Fruit fly (Drosophila melanogaster) whole organism, embryonic: Measurements from ENCODE around the gene CG32371.

Experiments used
- Bgb ChIP-seq: fragments of 200-800 bp; sonication (Bioruptor generic); IDR thresholded peaks from 2 replicates; pipeline ENCODE4 v1.3.6; 2022; ENCODE audit warnings: missing biosample characterization, missing genetic modification characterization; ENCODE audit not compliant: partially characterized antibody
- CG10462 ChIP-seq: fragments of 200-800 bp; sonication (Bioruptor generic); optimal IDR thresholded peaks from 2 replicates; lab custom pipeline; 2016; ENCODE audit warnings: missing biosample characterization, missing genetic modification characterization
- CG11695 ChIP-seq: fragments of 200-800 bp; sonication (Bioruptor generic); IDR thresholded peaks from 3 replicates; pipeline ENCODE4 v1.3.6; 2022; ENCODE audit warnings: missing biosample characterization, missing genetic modification characterization
- CG12391 ChIP-seq: fragments of 200-800 bp; sonication (Bioruptor generic); optimal IDR thresholded peaks from 3 replicates; lab custom pipeline; 2018; ENCODE audit warnings: missing biosample characterization, mild to moderate bottlenecking, missing genetic modification characterization, moderate library complexity
- CG13424 ChIP-seq: fragments of 200-800 bp; sonication (Bioruptor generic); optimal IDR thresholded peaks from 2 replicates; lab custom pipeline; 2019; ENCODE audit warnings: missing biosample characterization, mild to moderate bottlenecking, missing genetic modification characterization, moderate library complexity
- CG15696 ChIP-seq: fragments of 200-800 bp; sonication (Bioruptor generic); optimal IDR thresholded peaks from 2 replicates; lab custom pipeline; 2019; ENCODE audit warnings: missing biosample characterization, mild to moderate bottlenecking, missing genetic modification characterization, moderate library complexity
- CG1647 ChIP-seq: fragments of 200-800 bp; sonication (Bioruptor generic); optimal IDR thresholded peaks from 3 replicates; lab custom pipeline; 2016; ENCODE audit warnings: missing biosample characterization, missing genetic modification characterization
- CG31224 ChIP-seq: fragments of 200-800 bp; sonication (Bioruptor generic); IDR thresholded peaks from 2 replicates; pipeline ENCODE4 v1.3.6; 2022; ENCODE audit warnings: missing biosample characterization, missing genetic modification characterization
- CG3838 ChIP-seq: fragments of 200-800 bp; sonication (Bioruptor generic); optimal IDR thresholded peaks from 3 replicates; lab custom pipeline; 2016; ENCODE audit warnings: missing biosample characterization, missing genetic modification characterization
- CG3847 ChIP-seq: fragments of 200-800 bp; sonication (Bioruptor generic); IDR thresholded peaks from 2 replicates; pipeline ENCODE4 v1.3.6; 2022; ENCODE audit warnings: missing biosample characterization, missing genetic modification characterization
- CG4820 ChIP-seq: fragments of 200-800 bp; sonication (Bioruptor generic); optimal IDR thresholded peaks from 3 replicates; lab custom pipeline; 2016; ENCODE audit warnings: missing biosample characterization, missing genetic modification characterization
- CG6175 ChIP-seq: fragments of 200-800 bp; sonication (Bioruptor generic); IDR thresholded peaks from 3 replicates; pipeline ENCODE4 v1.3.6; 2022; ENCODE audit warnings: missing biosample characterization, missing genetic modification characterization
- CG6683 ChIP-seq: fragments of 200-800 bp; sonication (Bioruptor generic); optimal IDR thresholded peaks from 2 replicates; lab custom pipeline; 2017; ENCODE audit warnings: missing biosample characterization, mild to moderate bottlenecking, missing genetic modification characterization, missing genetic modification reagents
- CG7556 ChIP-seq: fragments of 200-800 bp; sonication (Bioruptor generic); optimal IDR thresholded peaks from 2 replicates; lab custom pipeline; 2017; ENCODE audit warnings: missing biosample characterization, mild to moderate bottlenecking, missing genetic modification characterization
- CG8765 ChIP-seq: fragments of 200-800 bp; sonication (Bioruptor generic); IDR thresholded peaks from 2 replicates; pipeline ENCODE4 v1.3.6; 2022; ENCODE audit warnings: missing biosample characterization, missing genetic modification characterization
- Deaf1 ChIP-seq: fragments of 200-800 bp; optimal IDR thresholded peaks from 3 replicates; lab custom pipeline; 2019; ENCODE audit warnings: missing biosample characterization, mild to moderate bottlenecking, missing genetic modification characterization, moderate library complexity
- Elba2 ChIP-seq: fragments of 200-800 bp; sonication (Bioruptor generic); optimal IDR thresholded peaks from 3 replicates; lab custom pipeline; 2016; ENCODE audit warnings: missing biosample characterization, missing genetic modification characterization
- HmgD ChIP-seq: fragments of 200-800 bp; sonication (Bioruptor generic); optimal IDR thresholded peaks from 3 replicates; lab custom pipeline; 2016; ENCODE audit warnings: missing biosample characterization, missing genetic modification characterization
- Hmx ChIP-seq: fragments of 200-800 bp; sonication (Bioruptor generic); optimal IDR thresholded peaks from 2 replicates; lab custom pipeline; 2016; ENCODE audit warnings: missing biosample characterization, missing genetic modification characterization
- Med ChIP-seq: fragments of 200-800 bp; sonication (Bioruptor generic); peaks from one replicate; lab custom pipeline; 2016; ENCODE audit warnings: missing biosample characterization, missing genetic modification characterization, mild to moderate bottlenecking, inconsistent platforms, moderate library complexity
- Myb ChIP-seq: fragments of 200-800 bp; sonication (Bioruptor generic); optimal IDR thresholded peaks from 2 replicates; lab custom pipeline; 2016; ENCODE audit warnings: missing biosample characterization, missing genetic modification characterization
- NfI ChIP-seq: fragments of 200-800 bp; sonication (Bioruptor generic); optimal IDR thresholded peaks from 3 replicates; lab custom pipeline; 2018; ENCODE audit warnings: missing biosample characterization, mild to moderate bottlenecking, missing genetic modification characterization, moderate library complexity
- Trl ChIP-seq, 3 experiments: fragments of >200 bp in 2 of 3; fragments of 200-800 bp in 1 of 3; sonication (Bioruptor generic) in 1 of 3; optimal IDR thresholded peaks; 2 replicates in 1 of 3; 3 replicates in 2 of 3; lab custom pipeline; 2016 to 2017; ENCODE audit warnings: missing biosample characterization in 1 of 3, missing genetic modification characterization in 1 of 3
- abd-A ChIP-seq: fragments of 200-800 bp; sonication (Bioruptor generic); optimal IDR thresholded peaks from 3 replicates; lab custom pipeline; 2019; ENCODE audit warnings: missing biosample characterization, mild to moderate bottlenecking, missing genetic modification characterization, moderate library complexity
- amos ChIP-seq: fragments of 200-800 bp; sonication (Bioruptor generic); IDR thresholded peaks from 2 replicates; pipeline ENCODE4 v1.3.6; 2022; ENCODE audit warnings: missing biosample characterization, missing genetic modification characterization; ENCODE audit not compliant: partially characterized antibody
- aop ChIP-seq: fragments of 200-800 bp; sonication (Bioruptor generic); IDR thresholded peaks from 2 replicates; pipeline ENCODE4 v1.3.6; 2022; ENCODE audit warnings: missing biosample characterization, missing genetic modification characterization
- bbx ChIP-seq: fragments of 200-800 bp; sonication (Bioruptor generic); IDR thresholded peaks from 2 replicates; pipeline ENCODE4 v1.3.6; 2022; ENCODE audit warnings: missing biosample characterization, missing genetic modification characterization; ENCODE audit not compliant: partially characterized antibody
- bcd ChIP-seq: fragments of 200-800 bp; sonication (Bioruptor generic); optimal IDR thresholded peaks from 2 replicates; lab custom pipeline; 2017; ENCODE audit warnings: missing biosample characterization, mild to moderate bottlenecking, missing genetic modification characterization
- br ChIP-seq: fragments of >200 bp; optimal IDR thresholded peaks from 2 replicates; lab custom pipeline; 2017
- caup ChIP-seq: fragments of 200-800 bp; sonication (Bioruptor generic); optimal IDR thresholded peaks from 3 replicates; lab custom pipeline; 2017; ENCODE audit warnings: missing biosample characterization, mild to moderate bottlenecking, missing genetic modification characterization, moderate library complexity; ENCODE audit not compliant: severe bottlenecking
- croc ChIP-seq: fragments of 200-800 bp; sonication (Bioruptor generic); conservative IDR thresholded peaks from 3 replicates; pipeline ENCODE4 v1.3.6; 2022; ENCODE audit warnings: missing biosample characterization, missing genetic modification characterization
- crol ChIP-seq: fragments of 200-800 bp; sonication (Bioruptor generic); IDR thresholded peaks from 2 replicates; pipeline ENCODE4 v1.3.6; 2022; ENCODE audit warnings: missing biosample characterization, missing genetic modification characterization
- cwo ChIP-seq: fragments of 200-800 bp; sonication (Bioruptor generic); optimal IDR thresholded peaks from 3 replicates; lab custom pipeline; 2017; ENCODE audit warnings: missing biosample characterization, missing genetic modification characterization, mild to moderate bottlenecking, moderate library complexity, missing genetic modification reagents
- dimm ChIP-seq: fragments of 200-800 bp; sonication (Bioruptor generic); IDR thresholded peaks from 2 replicates; pipeline ENCODE4 v1.3.6; 2022; ENCODE audit warnings: missing biosample characterization, missing genetic modification characterization
- dpn ChIP-seq, 2 experiments: fragments of 200-800 bp; sonication (Bioruptor generic); optimal IDR thresholded peaks; 3 replicates each; lab custom pipeline; 2016; ENCODE audit warnings: missing biosample characterization in 2 of 2, missing genetic modification characterization in 2 of 2
- fru ChIP-seq: fragments of >200 bp; optimal IDR thresholded peaks from 2 replicates; lab custom pipeline; 2017
- hbn ChIP-seq: fragments of 200-800 bp; sonication (Bioruptor generic); IDR thresholded peaks from 2 replicates; pipeline ENCODE4 v1.3.6; 2022; ENCODE audit warnings: missing biosample characterization, missing genetic modification characterization; ENCODE audit not compliant: partially characterized antibody
- lab ChIP-seq: fragments of 200-800 bp; sonication (Bioruptor generic); optimal IDR thresholded peaks from 3 replicates; lab custom pipeline; 2017; ENCODE audit warnings: missing biosample characterization, missing genetic modification characterization, mild to moderate bottlenecking, moderate library complexity, missing genetic modification reagents
- luna ChIP-seq: fragments of 200-800 bp; sonication (Bioruptor generic); optimal IDR thresholded peaks from 2 replicates; lab custom pipeline; 2016; ENCODE audit warnings: missing biosample characterization, missing genetic modification characterization
- mam ChIP-seq: fragments of 200-800 bp; sonication (Bioruptor generic); optimal IDR thresholded peaks from 3 replicates; lab custom pipeline; 2016; ENCODE audit warnings: missing biosample characterization, missing genetic modification characterization
- nom ChIP-seq: fragments of 200-800 bp; sonication (Bioruptor generic); optimal IDR thresholded peaks from 2 replicates; lab custom pipeline; 2017; ENCODE audit warnings: missing biosample characterization, missing genetic modification characterization, mild to moderate bottlenecking, moderate library complexity, missing genetic modification reagents
- oc ChIP-seq: fragments of 200-800 bp; sonication (Bioruptor generic); optimal IDR thresholded peaks from 2 replicates; lab custom pipeline; 2018; ENCODE audit warnings: missing biosample characterization, mild to moderate bottlenecking, missing genetic modification characterization, moderate library complexity
- otp ChIP-seq: fragments of 200-800 bp; sonication (Bioruptor generic); IDR thresholded peaks from 3 replicates; pipeline ENCODE4, ENCODE4 v1.3.6; 2022; ENCODE audit warnings: missing biosample characterization, missing genetic modification characterization
- p53 ChIP-seq: fragments of 200-800 bp; sonication (Bioruptor generic); optimal IDR thresholded peaks from 2 replicates; lab custom pipeline; 2016; ENCODE audit warnings: missing biosample characterization, missing genetic modification characterization
- pzg ChIP-seq: fragments of 200-800 bp; sonication (Bioruptor generic); optimal IDR thresholded peaks from 3 replicates; lab custom pipeline; 2018; ENCODE audit warnings: missing biosample characterization, mild to moderate bottlenecking, missing genetic modification characterization, moderate library complexity
- ro ChIP-seq: fragments of 200-800 bp; sonication (Bioruptor generic); IDR thresholded peaks from 2 replicates; pipeline ENCODE4 v1.3.6; 2022; ENCODE audit warnings: missing biosample characterization, missing genetic modification characterization
- schlank ChIP-seq: fragments of 200-800 bp; sonication (Bioruptor generic); optimal IDR thresholded peaks from 2 replicates; lab custom pipeline; 2018; ENCODE audit warnings: missing biosample characterization, mild to moderate bottlenecking, missing genetic modification characterization
- so ChIP-seq: fragments of 200-800 bp; sonication (Bioruptor generic); IDR thresholded peaks from 3 replicates; pipeline ENCODE4 v1.3.6; 2022; ENCODE audit warnings: missing biosample characterization, missing genetic modification characterization
- tap ChIP-seq: fragments of 200-800 bp; optimal IDR thresholded peaks from 3 replicates; lab custom pipeline; 2019; ENCODE audit warnings: missing biosample characterization, mild to moderate bottlenecking, missing genetic modification characterization, moderate library complexity
- tup ChIP-seq: fragments of 200-800 bp; sonication (Bioruptor generic); optimal IDR thresholded peaks from 2 replicates; lab custom pipeline; 2016; ENCODE audit warnings: missing biosample characterization, mild to moderate bottlenecking, missing genetic modification characterization, moderate library complexity
- wdn ChIP-seq: fragments of 200-800 bp; sonication (Bioruptor generic); IDR thresholded peaks from 2 replicates; pipeline ENCODE4 v1.3.6; 2022; ENCODE audit warnings: missing biosample characterization, missing genetic modification characterization
- zfh2 ChIP-seq: fragments of 200-800 bp; sonication (Bioruptor generic); optimal IDR thresholded peaks from 2 replicates; lab custom pipeline; 2016; ENCODE audit warnings: missing biosample characterization, missing genetic modification characterization

Gene CG32371

DNA sequence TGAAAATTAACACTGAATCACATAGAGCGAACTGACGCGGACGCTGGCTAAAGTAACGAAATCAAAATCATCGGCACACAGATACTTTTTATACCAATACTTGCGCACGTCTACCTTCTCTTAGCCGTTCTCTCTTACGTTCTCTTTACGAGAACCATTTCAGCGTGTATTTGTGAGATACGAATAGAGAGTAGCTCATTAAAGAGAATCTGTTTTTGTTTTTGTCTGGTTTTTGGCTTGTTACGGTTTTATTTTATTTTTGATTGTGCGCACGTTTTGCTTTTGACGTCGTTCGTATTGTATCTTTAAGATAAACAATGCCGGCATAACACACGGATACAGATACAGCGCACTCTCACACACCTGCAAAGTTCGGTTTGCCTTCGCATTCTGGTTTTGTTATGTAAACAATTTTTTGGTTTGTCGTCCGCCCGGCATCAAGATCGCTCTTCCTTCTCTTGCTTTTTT lies 37.2 kb upstream of the CG32371 start (continued):
- peak; percentile 88 to 96 for TF ChIP-seq Trl (optimal IDR thresholded peaks at IDR 0.05; lab: Kevin White, UChicago)
- no peak for TF ChIP-seq Trl (GFP tag; optimal IDR thresholded peaks at IDR 0.05; lab: Kevin White, UChicago)
- TF ChIP-seq hbn (GFP tag; lab: Robert Waterston, UW), result 0 out of 2 replicates have a peak, but pooled peaks have one; percentile 35
- TF ChIP-seq crol (GFP tag; lab: Robert Waterston, UW), result no peak
- TF ChIP-seq CG1647 (GFP tag; lab: Kevin White, UChicago), result no peak
- no peak for TF ChIP-seq CG31224 (GFP tag; lab: Robert Waterston, UW)
- TF ChIP-seq cwo (GFP tag; lab: Kevin White, UChicago), result peak; percentile 76
- TF ChIP-seq CG4820 (GFP tag; lab: Kevin White, UChicago), result no peak
- TF ChIP-seq p53 (GFP tag; lab: Kevin White, UChicago), result no peak
- no peak for TF ChIP-seq bcd (GFP tag; lab: Kevin White, UChicago)
- TF ChIP-seq fru, result no peak
- TF ChIP-seq aop, result no peak
- no peak for TF ChIP-seq mam (GFP tag; lab: Kevin White, UChicago)
- TF ChIP-seq HmgD (GFP tag; lab: Kevin White, UChicago), result no peak
- no peak for TF ChIP-seq ro
- TF ChIP-seq CG15696 (tag; lab: Kevin White, UChicago), result no peak
- no peak for TF ChIP-seq Elba2 (GFP tag; lab: Kevin White, UChicago)
- no peak for TF ChIP-seq croc (GFP tag; lab: Robert Waterston, UW)
- TF ChIP-seq bbx, result no peak
- TF ChIP-seq CG6683, result no peak
- TF ChIP-seq schlank (tag; lab: Kevin White, UChicago), result no peak
- TF ChIP-seq tap (tag; lab: Kevin White, UChicago), result peak; percentile 2
- peak; percentile 65 for TF ChIP-seq nom
- no peak for TF ChIP-seq otp (GFP tag; lab: Robert Waterston, UW)
- no peak for TF ChIP-seq CG6175
- TF ChIP-seq zfh2 (GFP tag; lab: Kevin White, UChicago), result no peak
- no peak for TF ChIP-seq br (lab: Kevin White, UChicago)
- no peak for TF ChIP-seq amos (GFP tag; lab: Robert Waterston, UW)
- TF ChIP-seq luna (GFP tag; lab: Kevin White, UChicago), result no peak
- no peak for TF ChIP-seq CG3838
- TF ChIP-seq Deaf1 (tag; lab: Kevin White, UChicago), result peak; percentile 21
- no peak for TF ChIP-seq tup
- TF ChIP-seq CG7556, result no peak
- TF ChIP-seq abd-A (tag; lab: Kevin White, UChicago), result peak; percentile 27
- no peak for TF ChIP-seq Bgb (GFP tag; lab: Robert Waterston, UW)
- TF ChIP-seq Myb (GFP tag; lab: Kevin White, UChicago), result no peak
- no peak for TF ChIP-seq lab (GFP tag; lab: Kevin White, UChicago)
- no peak for TF ChIP-seq dimm (GFP tag; lab: Robert Waterston, UW)
- no peak for TF ChIP-seq Hmx (GFP tag; lab: Kevin White, UChicago)
- TF ChIP-seq caup, result no peak
- TF ChIP-seq CG13424 (tag; lab: Kevin White, UChicago), result no peak
- TF ChIP-seq CG8765 (GFP tag; lab: Robert Waterston, UW), result no peak
- no peak for TF ChIP-seq CG3847
- TF ChIP-seq dpn (GFP tag; optimal IDR thresholded peaks at IDR 0.05; lab: Kevin White, UChicago), result no peak
- no peak for TF ChIP-seq Med
- TF ChIP-seq so (GFP tag; lab: Robert Waterston, UW), result no peak
- TF ChIP-seq pzg (GFP tag; lab: Kevin White, UChicago), result no peak
- no peak for TF ChIP-seq CG11695 (GFP tag; lab: Robert Waterston, UW)
- TF ChIP-seq CG12391 (tag; lab: Kevin White, UChicago), result no peak
- no peak for TF ChIP-seq NfI
- TF ChIP-seq CG10462 (GFP tag; lab: Kevin White, UChicago), result no peak
- no peak for TF ChIP-seq oc (tag; lab: Kevin White, UChicago)
- TF ChIP-seq wdn (GFP tag; lab: Robert Waterston, UW), result no peak
